Worm (Caenorhabditis elegans) whole organism, early embryonic: ENCODE results near the gene F16G10.9.

ENCODE experiments used
- B0310.2 ChIP-seq: sonication (generic microtip); optimal IDR thresholded peaks from 2 replicates; lab custom pipeline; 2016; ENCODE audit warnings: mild to moderate bottlenecking, missing genetic modification characterization, missing compliant biosample characterization
- aly-1 ChIP-seq: sonication (generic microtip); optimal IDR thresholded peaks from 2 replicates; lab custom pipeline; 2016; ENCODE audit warnings: missing genetic modification characterization, missing compliant biosample characterization
- ama-1 ChIP-seq: fragments of 150-350 bp; optimal IDR thresholded peaks from 2 replicates; lab custom pipeline; 2014
- ets-7 ChIP-seq: sonication (generic microtip); optimal IDR thresholded peaks from 2 replicates; lab custom pipeline; 2016; ENCODE audit warnings: missing genotype, missing genetic modification characterization, missing compliant biosample characterization
- hmbx-1 ChIP-seq: sonication (generic microtip); optimal IDR thresholded peaks from 2 replicates; lab custom pipeline; 2016; ENCODE audit warnings: mild to moderate bottlenecking, missing genetic modification characterization, missing compliant biosample characterization
- hmg-4 ChIP-seq: fragments of 200-800 bp; sonication (Bioruptor generic); optimal IDR thresholded peaks from 2 replicates; lab custom pipeline; 2018; ENCODE audit warnings: mild to moderate bottlenecking, missing genetic modification characterization, missing compliant biosample characterization
- tbx-37 ChIP-seq: fragments of 200-800 bp; sonication (Bioruptor generic); conservative IDR thresholded peaks from 2 replicates; pipeline ENCODE4 v1.3.6; 2022; ENCODE audit warnings: missing genetic modification reagents, missing genetic modification characterization, missing compliant biosample characterization

- TF ChIP-seq hmg-4 (GFP tag; lab: Kevin White, UChicago) (no peak), B0310.2 (no peak), aly-1 (tag; lab: Kevin White, UChicago) (no peak), hmbx-1 (tag; lab: Kevin White, UChicago) (no peak), ama-1 (lab: Kevin White, UChicago) (no peak), ets-7 (tag; lab: Kevin White, UChicago) (no peak), tbx-37 (GFP tag; lab: Robert Waterston, UW) (no peak)
These were observed 32.4 kb downstream of the F16G10.9 start, which contains the start of gene F43C11.3 for ce11 chrII:2353012-2353411.
